Fruit fly (Drosophila melanogaster) whole organism, embryonic: ENCODE measurements around the gene Spt6.

Experiments
- Hr39 ChIP-seq: fragments of >200 bp; optimal IDR thresholded peaks from 2 replicates; lab custom pipeline; 2017
- Kr ChIP-seq: fragments of 200-800 bp; sonication (Bioruptor generic); optimal IDR thresholded peaks from 2 replicates; lab custom pipeline; 2017; ENCODE audit warnings: missing biosample characterization, mild to moderate bottlenecking, missing genetic modification characterization
- Lpt ChIP-seq: fragments of >200 bp; optimal IDR thresholded peaks from 2 replicates; lab custom pipeline; 2018; ENCODE audit warnings: missing biosample characterization, missing genetic modification characterization
- ewg ChIP-seq: fragments of 200-800 bp; sonication (Bioruptor generic); optimal IDR thresholded peaks from 3 replicates; lab custom pipeline; 2017; ENCODE audit warnings: mild to moderate bottlenecking, missing biosample characterization, missing genetic modification reagents, missing genetic modification characterization
- zf30C ChIP-seq: fragments of 200-800 bp; sonication (Bioruptor generic); optimal IDR thresholded peaks from 3 replicates; lab custom pipeline; 2018; ENCODE audit warnings: missing biosample characterization, mild to moderate bottlenecking, missing genetic modification characterization

- no peak for TF ChIP-seq Hr39 (lab: Kevin White, UChicago)
- no peak for TF ChIP-seq ewg (GFP tag; lab: Kevin White, UChicago)
- no peak for TF ChIP-seq zf30C
- TF ChIP-seq Kr (GFP tag; lab: Kevin White, UChicago): no peak
- TF ChIP-seq Lpt (GFP tag; lab: Kevin White, UChicago): no peak
Measured at dm6 chrX:6279629-6280073, 12.1 kb downstream of the Spt6 start, which contains the start of gene Ubi-p5E.
